Fruit fly (Drosophila melanogaster) whole organism, embryonic: ENCODE data around the gene CG33127.

ENCODE experiments used
- CG10431 ChIP-seq: fragments of 200-800 bp; sonication (Bioruptor generic); optimal IDR thresholded peaks from 3 replicates; lab custom pipeline; 2018; ENCODE audit warnings: missing biosample characterization, mild to moderate bottlenecking, missing genetic modification characterization
- CG11398 ChIP-seq: fragments of 200-800 bp; sonication (Bioruptor generic); optimal IDR thresholded peaks from 2 replicates; lab custom pipeline; 2016; ENCODE audit warnings: missing biosample characterization, missing genetic modification characterization
- CG12299 ChIP-seq: fragments of 200-800 bp; sonication (Bioruptor generic); optimal IDR thresholded peaks from 2 replicates; lab custom pipeline; 2018; ENCODE audit warnings: missing biosample characterization, mild to moderate bottlenecking, missing genetic modification characterization
- CG12659 ChIP-seq: fragments of 200-800 bp; sonication (Bioruptor generic); optimal IDR thresholded peaks from 3 replicates; lab custom pipeline; 2017; ENCODE audit warnings: mild to moderate bottlenecking, missing biosample characterization, missing genetic modification reagents, missing genetic modification characterization
- CG12769 ChIP-seq: fragments of 200-800 bp; sonication (Bioruptor generic); optimal IDR thresholded peaks from 2 replicates; lab custom pipeline; 2019; ENCODE audit warnings: missing biosample characterization, mild to moderate bottlenecking, missing genetic modification characterization, moderate library complexity
- CG15479 ChIP-seq: fragments of 200-800 bp; sonication (Bioruptor generic); optimal IDR thresholded peaks from 3 replicates; lab custom pipeline; 2019; ENCODE audit warnings: missing biosample characterization, mild to moderate bottlenecking, missing genetic modification characterization, moderate library complexity
- CG1603 ChIP-seq: fragments of 200-800 bp; sonication (Bioruptor generic); optimal IDR thresholded peaks from 2 replicates; lab custom pipeline; 2019; ENCODE audit warnings: missing biosample characterization, mild to moderate bottlenecking, missing genetic modification characterization, moderate library complexity
- CG17328 ChIP-seq: fragments of 200-800 bp; sonication (Bioruptor generic); IDR thresholded peaks from 2 replicates; pipeline ENCODE4 v1.3.6; 2022; ENCODE audit warnings: missing biosample characterization, missing genetic modification characterization
- CG18011 ChIP-seq: fragments of 200-800 bp; sonication (Bioruptor generic); optimal IDR thresholded peaks from 2 replicates; lab custom pipeline; 2017; ENCODE audit warnings: missing biosample characterization, missing genetic modification characterization, mild to moderate bottlenecking, moderate library complexity, missing genotype
- CG2116 ChIP-seq: fragments of 200-800 bp; sonication (Bioruptor generic); optimal IDR thresholded peaks from 3 replicates; lab custom pipeline; 2018; ENCODE audit warnings: missing biosample characterization, mild to moderate bottlenecking, missing genetic modification characterization
- CG2120 ChIP-seq: fragments of 200-800 bp; sonication (Bioruptor generic); optimal IDR thresholded peaks from 3 replicates; lab custom pipeline; 2016; ENCODE audit warnings: missing biosample characterization, missing genetic modification characterization
- CG2129 ChIP-seq: fragments of 200-800 bp; sonication (Bioruptor generic); IDR thresholded peaks from 2 replicates; pipeline ENCODE4 v1.3.6; 2022; ENCODE audit warnings: missing biosample characterization, missing genetic modification characterization; ENCODE audit not compliant: partially characterized antibody
- CG2678 ChIP-seq: fragments of 200-800 bp; sonication (Bioruptor generic); optimal IDR thresholded peaks from 3 replicates; lab custom pipeline; 2019; ENCODE audit warnings: missing biosample characterization, mild to moderate bottlenecking, missing genetic modification characterization, moderate library complexity
- CG30020 ChIP-seq: fragments of 200-800 bp; optimal IDR thresholded peaks from 2 replicates; lab custom pipeline; 2019; ENCODE audit warnings: missing biosample characterization, mild to moderate bottlenecking, missing genetic modification characterization, moderate library complexity
- CG33213 ChIP-seq: fragments of 200-800 bp; sonication (Bioruptor generic); optimal IDR thresholded peaks from 3 replicates; lab custom pipeline; 2016; ENCODE audit warnings: missing biosample characterization, missing genetic modification characterization
- CG7987 ChIP-seq: fragments of 200-800 bp; sonication (Bioruptor generic); optimal IDR thresholded peaks from 2 replicates; lab custom pipeline; 2018; ENCODE audit warnings: missing biosample characterization, mild to moderate bottlenecking, missing genetic modification characterization, moderate library complexity
- CG8359 ChIP-seq: fragments of 200-800 bp; sonication (Bioruptor generic); optimal IDR thresholded peaks from 2 replicates; lab custom pipeline; 2017; ENCODE audit warnings: missing biosample characterization, mild to moderate bottlenecking, missing genetic modification characterization, borderline replicate concordance
- CTCF ChIP-seq: fragments of 200-800 bp; sonication (Bioruptor generic); optimal IDR thresholded peaks from 2 replicates; lab custom pipeline; 2017; ENCODE audit warnings: missing biosample characterization, mild to moderate bottlenecking, missing genetic modification characterization, moderate library complexity
- CrebB ChIP-seq: fragments of 200-800 bp; sonication (Bioruptor generic); optimal IDR thresholded peaks from 3 replicates; lab custom pipeline; 2018; ENCODE audit warnings: missing biosample characterization, mild to moderate bottlenecking, missing genetic modification characterization
- Dbx ChIP-seq: fragments of 200-800 bp; sonication (Bioruptor generic); IDR thresholded peaks from 3 replicates; pipeline ENCODE4 v1.3.6; 2022; ENCODE audit warnings: missing biosample characterization, missing genetic modification characterization
- HmgD ChIP-seq: fragments of 200-800 bp; sonication (Bioruptor generic); optimal IDR thresholded peaks from 3 replicates; lab custom pipeline; 2016; ENCODE audit warnings: missing biosample characterization, missing genetic modification characterization
- HmgZ ChIP-seq: fragments of 200-800 bp; sonication (Bioruptor generic); optimal IDR thresholded peaks from 2 replicates; lab custom pipeline; 2018; ENCODE audit warnings: missing biosample characterization, mild to moderate bottlenecking, missing genetic modification characterization
- MESR4 ChIP-seq: fragments of 200-800 bp; sonication (Bioruptor generic); optimal IDR thresholded peaks from 2 replicates; lab custom pipeline; 2018; ENCODE audit warnings: missing biosample characterization, mild to moderate bottlenecking, missing genetic modification characterization, moderate library complexity
- Sin3A ChIP-seq: fragments of >200 bp; optimal IDR thresholded peaks from 2 replicates; lab custom pipeline; 2018
- Sry-δ ChIP-seq: fragments of 200-800 bp; sonication (Bioruptor generic); optimal IDR thresholded peaks from 2 replicates; lab custom pipeline; 2016; ENCODE audit warnings: missing biosample characterization, missing genetic modification characterization
- Ssrp ChIP-seq: fragments of 200-800 bp; sonication (Bioruptor generic); optimal IDR thresholded peaks from 2 replicates; lab custom pipeline; 2018; ENCODE audit warnings: missing biosample characterization, mild to moderate bottlenecking, missing genetic modification characterization, moderate library complexity
- bowl ChIP-seq: fragments of 200-800 bp; sonication (Bioruptor generic); IDR thresholded peaks from 2 replicates; pipeline ENCODE4 v1.3.6; 2022; ENCODE audit warnings: missing biosample characterization, missing genetic modification characterization
- cas ChIP-seq: fragments of 200-800 bp; sonication (Bioruptor generic); IDR thresholded peaks from 2 replicates; pipeline ENCODE4 v1.3.6; 2022; ENCODE audit warnings: missing biosample characterization, missing genetic modification characterization
- chif ChIP-seq, 2 experiments: fragments of 200-800 bp; sonication (Bioruptor generic); optimal IDR thresholded peaks; 3 replicates each; lab custom pipeline; 2016; ENCODE audit warnings: missing biosample characterization in 2 of 2, missing genetic modification characterization in 2 of 2
- eyg ChIP-seq: fragments of 200-800 bp; sonication (Bioruptor generic); optimal IDR thresholded peaks from 3 replicates; lab custom pipeline; 2016; ENCODE audit warnings: missing biosample characterization, missing genetic modification characterization
- grn ChIP-seq: fragments of 200-800 bp; sonication (Bioruptor generic); optimal IDR thresholded peaks from 3 replicates; lab custom pipeline; 2017; ENCODE audit warnings: missing biosample characterization, missing genetic modification characterization
- gro ChIP-seq: fragments of 200-800 bp; sonication (Bioruptor generic); optimal IDR thresholded peaks from 2 replicates; lab custom pipeline; 2016; ENCODE audit warnings: missing biosample characterization, missing genetic modification characterization
- gsb ChIP-seq: fragments of 200-800 bp; sonication (Bioruptor generic); IDR thresholded peaks from 2 replicates; pipeline ENCODE4 v1.3.6; 2022; ENCODE audit warnings: missing biosample characterization, missing genetic modification characterization
- kah ChIP-seq: fragments of 200-800 bp; sonication (Bioruptor generic); optimal IDR thresholded peaks from 2 replicates; lab custom pipeline; 2018; ENCODE audit warnings: missing biosample characterization, mild to moderate bottlenecking, missing genetic modification characterization
- knrl ChIP-seq: fragments of 200-800 bp; sonication (Bioruptor generic); IDR thresholded peaks from 3 replicates; pipeline ENCODE4 v1.3.6; 2022; ENCODE audit warnings: missing biosample characterization, missing genetic modification characterization; ENCODE audit not compliant: partially characterized antibody
- lab ChIP-seq: fragments of 200-800 bp; sonication (Bioruptor generic); optimal IDR thresholded peaks from 3 replicates; lab custom pipeline; 2017; ENCODE audit warnings: missing biosample characterization, missing genetic modification characterization, mild to moderate bottlenecking, moderate library complexity, missing genetic modification reagents
- lmd ChIP-seq: fragments of 200-800 bp; sonication (Bioruptor generic); IDR thresholded peaks from 2 replicates; pipeline ENCODE4 v1.3.6; 2022; ENCODE audit warnings: missing biosample characterization, missing genetic modification characterization
- mam ChIP-seq: fragments of 200-800 bp; sonication (Bioruptor generic); optimal IDR thresholded peaks from 3 replicates; lab custom pipeline; 2016; ENCODE audit warnings: missing biosample characterization, missing genetic modification characterization
- nerfin-1 ChIP-seq: fragments of 200-800 bp; sonication (Bioruptor generic); optimal IDR thresholded peaks from 3 replicates; lab custom pipeline; 2019; ENCODE audit warnings: missing biosample characterization, mild to moderate bottlenecking, missing genetic modification characterization, moderate library complexity
- nmo ChIP-seq: fragments of 200-800 bp; sonication (Bioruptor generic); optimal IDR thresholded peaks from 2 replicates; lab custom pipeline; 2018; ENCODE audit warnings: missing biosample characterization, mild to moderate bottlenecking, missing genetic modification characterization, moderate library complexity
- pb ChIP-seq: fragments of 200-800 bp; sonication (Bioruptor generic); optimal IDR thresholded peaks from 3 replicates; lab custom pipeline; 2016; ENCODE audit warnings: missing biosample characterization, missing genetic modification characterization
- pho ChIP-seq: fragments of 200-800 bp; sonication (Bioruptor generic); optimal IDR thresholded peaks from 2 replicates; lab custom pipeline; 2016; ENCODE audit warnings: missing biosample characterization, missing genetic modification characterization
- pum ChIP-seq: fragments of 200-800 bp; sonication (Bioruptor generic); optimal IDR thresholded peaks from 2 replicates; lab custom pipeline; 2016; ENCODE audit warnings: missing biosample characterization, missing genetic modification characterization
- pzg ChIP-seq: fragments of 200-800 bp; sonication (Bioruptor generic); optimal IDR thresholded peaks from 3 replicates; lab custom pipeline; 2018; ENCODE audit warnings: missing biosample characterization, mild to moderate bottlenecking, missing genetic modification characterization, moderate library complexity
- repo ChIP-seq: fragments of 200-800 bp; sonication (Bioruptor generic); optimal IDR thresholded peaks from 2 replicates; lab custom pipeline; 2016; ENCODE audit warnings: missing biosample characterization, missing genetic modification characterization
- sd ChIP-seq: fragments of 200-800 bp; sonication (Bioruptor generic); optimal IDR thresholded peaks from 3 replicates; lab custom pipeline; 2018; ENCODE audit warnings: missing biosample characterization, mild to moderate bottlenecking, missing genetic modification characterization, moderate library complexity
- sens ChIP-seq: fragments of 200-800 bp; sonication (Bioruptor generic); peaks from one replicate; lab custom pipeline; 2016; ENCODE audit warnings: missing biosample characterization, missing genetic modification characterization
- slbo ChIP-seq: fragments of 200-800 bp; sonication (Bioruptor generic); IDR thresholded peaks from 2 replicates; pipeline ENCODE4 v1.3.6; 2022; ENCODE audit warnings: missing biosample characterization, missing genetic modification characterization
- stc ChIP-seq: fragments of 200-800 bp; sonication (Bioruptor generic); IDR thresholded peaks from 2 replicates; pipeline ENCODE4 v1.3.6; 2022; ENCODE audit warnings: missing biosample characterization, missing genetic modification characterization
- stwl ChIP-seq: fragments of 200-800 bp; sonication (Bioruptor generic); optimal IDR thresholded peaks from 3 replicates; lab custom pipeline; 2018; ENCODE audit warnings: missing biosample characterization, mild to moderate bottlenecking, missing genetic modification characterization, moderate library complexity
- trem ChIP-seq: fragments of 200-800 bp; optimal IDR thresholded peaks from 3 replicates; lab custom pipeline; 2019; ENCODE audit warnings: missing biosample characterization, mild to moderate bottlenecking, missing genetic modification characterization, moderate library complexity
- tx ChIP-seq: fragments of 200-800 bp; sonication (Bioruptor generic); optimal IDR thresholded peaks from 2 replicates; lab custom pipeline; 2016; ENCODE audit warnings: missing biosample characterization, missing genetic modification characterization

Gene CG33127

dm6 chr2L:357556-358130 is 35.7 kb downstream of the CG33127 start, which contains the start of gene Ent1 (continued):
- TF ChIP-seq CG2120 (peak; percentile 19), gsb (GFP tag; lab: Robert Waterston, UW) (no peak), pho (GFP tag; lab: Kevin White, UChicago) (peak; percentile 26), stwl (tag; lab: Kevin White, UChicago) (peak; percentile 83), eyg (no peak), Ssrp (tag; lab: Kevin White, UChicago) (no peak), HmgD (GFP tag; lab: Kevin White, UChicago) (peak; percentile 25), stc (no peak), cas (GFP tag; lab: Robert Waterston, UW) (no peak), CG10431 (no peak), trem (tag; lab: Kevin White, UChicago) (peak; percentile 100), Sin3A (lab: Kevin White, UChicago) (peak; percentile 59), grn (peak; percentile 18), Sry-δ (GFP tag; lab: Kevin White, UChicago) (peak; percentile 93), MESR4 (GFP tag; lab: Kevin White, UChicago) (peak; percentile 88), bowl (GFP tag; lab: Robert Waterston, UW) (no peak), CG8359 (GFP tag; lab: Kevin White, UChicago) (no peak), CG33213 (GFP tag; lab: Kevin White, UChicago) (peak; percentile 32), CG15479 (GFP tag; lab: Kevin White, UChicago) (peak; percentile 40), CG17328 (no peak), gro (GFP tag; lab: Kevin White, UChicago) (peak; percentile 60), Dbx (no peak), pzg (GFP tag; lab: Kevin White, UChicago) (peak; percentile 89), HmgZ (tag; lab: Kevin White, UChicago) (peak; percentile 25), CG1603 (tag; lab: Kevin White, UChicago) (peak; percentile 70), repo (GFP tag; lab: Kevin White, UChicago) (no peak), slbo (GFP tag; lab: Robert Waterston, UW) (no peak), pum (no peak), pb (GFP tag; lab: Kevin White, UChicago) (no peak), CG7987 (GFP tag; lab: Kevin White, UChicago) (peak; percentile 21), CTCF (GFP tag; lab: Kevin White, UChicago) (peak; percentile 49), CG12299 (tag; lab: Kevin White, UChicago) (no peak), chif (GFP tag; optimal IDR thresholded peaks at IDR 0.05; lab: Kevin White, UChicago) (no peak), CG11398 (GFP tag; lab: Kevin White, UChicago) (no peak), nmo (GFP tag; lab: Kevin White, UChicago) (peak; percentile 33), knrl (GFP tag; lab: Robert Waterston, UW) (no peak), tx (GFP tag; lab: Kevin White, UChicago) (no peak), CG12769 (tag; lab: Kevin White, UChicago) (no peak), lab (GFP tag; lab: Kevin White, UChicago) (no peak), CG30020 (tag; lab: Kevin White, UChicago) (no peak), CG2116 (GFP tag; lab: Kevin White, UChicago) (peak; percentile 84), nerfin-1 (peak; percentile 11), mam (GFP tag; lab: Kevin White, UChicago) (no peak), sd (tag; lab: Kevin White, UChicago) (peak; percentile 42), CrebB (tag; lab: Kevin White, UChicago) (peak; percentile 6), CG12659 (GFP tag; lab: Kevin White, UChicago) (peak; percentile 34), CG2678 (tag; lab: Kevin White, UChicago) (no peak), CG18011 (GFP tag; lab: Kevin White, UChicago) (no peak), kah (GFP tag; lab: Kevin White, UChicago) (no peak), lmd (GFP tag; lab: Robert Waterston, UW) (no peak), sens (GFP tag; lab: Kevin White, UChicago) (peak; percentile 50), CG2129 (GFP tag; lab: Robert Waterston, UW) (no peak)
